Fruit fly (Drosophila melanogaster): ENCODE results near the gene CG17129.
A peak's percentile ranks its signal among the peaks of the same experiment; 100 is the strongest.

dm6 chr3L:725527-726191, 45.5 kb upstream of the CG17129 start:
- TF ChIP-seq Sp1 (GFP tag; optimal IDR thresholded peaks at IDR 0.05) = peak; percentile 82
- peak; percentile 70 for TF ChIP-seq psq (GFP tag; optimal IDR thresholded peaks at IDR 0.05)
- no peak for TF ChIP-seq CG9705 (GFP tag; optimal IDR thresholded peaks at IDR 0.05)
- no peak for TF ChIP-seq usp (GFP tag; optimal IDR thresholded peaks at IDR 0.05)
- TF ChIP-seq rgr (GFP tag; optimal IDR thresholded peaks at IDR 0.05) = peak; percentile 87
- peak; percentile 75 for TF ChIP-seq HLH106 (tag; optimal IDR thresholded peaks at IDR 0.05)
- peak; percentile 73 for TF ChIP-seq brk (GFP tag; optimal IDR thresholded peaks at IDR 0.05)
- TF ChIP-seq Abd-B (GFP tag; optimal IDR thresholded peaks at IDR 0.05) = no peak
- TF ChIP-seq Mio (GFP tag; optimal IDR thresholded peaks at IDR 0.05) = peak; percentile 3
- TF ChIP-seq Jra (GFP tag; optimal IDR thresholded peaks at IDR 0.05) = peak; percentile 52
